Worm (Caenorhabditis elegans): Measurements from ENCODE around the gene hil-4.

Gene hil-4

ce11 chrV:4720884-4721464 lies 33.1 kb upstream of the hil-4 start:
- TF ChIP-seq pqm-1 (tag; optimal IDR thresholded peaks at IDR 0.05) (peak; percentile 86), nhr-11 (tag; optimal IDR thresholded peaks at IDR 0.05) (no peak), pha-4 (tag; optimal IDR thresholded peaks at IDR 0.05) (peak; percentile 16), elt-2 (tag; optimal IDR thresholded peaks at IDR 0.05) (peak; percentile 83)

- no peak for TF ChIP-seq fkh-2 (tag; optimal IDR thresholded peaks at IDR 0.05)
- TF ChIP-seq fos-1 (tag; optimal IDR thresholded peaks at IDR 0.05), result no peak
- no peak for TF ChIP-seq zag-1 (tag; optimal IDR thresholded peaks at IDR 0.05)
- no peak for TF ChIP-seq ceh-28 (tag; optimal IDR thresholded peaks at IDR 0.05)
- TF ChIP-seq aly-2 (tag; optimal IDR thresholded peaks at IDR 0.05), result no peak
- TF ChIP-seq unc-39 (tag; optimal IDR thresholded peaks at IDR 0.05), result no peak
- TF ChIP-seq lin-15B (tag; optimal IDR thresholded peaks at IDR 0.05), result no peak
- TF ChIP-seq unc-62 (GFP tag; optimal IDR thresholded peaks at IDR 0.05), result no peak
- no peak for TF ChIP-seq nhr-28 (tag; optimal IDR thresholded peaks at IDR 0.05)
- TF ChIP-seq daf-12 (tag; optimal IDR thresholded peaks at IDR 0.05), result no peak
- TF ChIP-seq ZK546.5 (tag; optimal IDR thresholded peaks at IDR 0.05), result no peak
- no peak for TF ChIP-seq sea-2 (GFP tag; optimal IDR thresholded peaks at IDR 0.05)
- no peak for TF ChIP-seq nhr-76 (tag; optimal IDR thresholded peaks at IDR 0.05)
- no peak for TF ChIP-seq ceh-16 (tag; optimal IDR thresholded peaks at IDR 0.05)
- TF ChIP-seq R02D3.7 (tag; optimal IDR thresholded peaks at IDR 0.05), result no peak
- no peak for TF ChIP-seq ztf-11 (tag; optimal IDR thresholded peaks at IDR 0.05)
- TF ChIP-seq fkh-10 (GFP tag; optimal IDR thresholded peaks at IDR 0.05), result no peak
These were observed 31.8 kb upstream of the hil-4 start, which contains the start of gene F39G3.5 for ce11 chrV:4722314-4722713. F39G3.5 (plus strand) TSS chrV:4722614.

ce11 chrV:4724453-4724852 lies 29.7 kb upstream of the hil-4 start, which contains the start of gene F39G3.4:
F39G3.4 (plus strand) TSS chrV:4724753.
- TF ChIP-seq fos-1 (tag; optimal IDR thresholded peaks at IDR 0.05) (no peak), lin-15B (tag; optimal IDR thresholded peaks at IDR 0.05) (no peak), pqm-1 (tag; optimal IDR thresholded peaks at IDR 0.05) (no peak)

ce11 chrV:4730075-4730474 lies 24.0 kb upstream of the hil-4 start, which contains the start of gene tig-2:
tig-2 (minus strand) TSS chrV:4730161.
- no peak for TF ChIP-seq ZK546.5 (tag; optimal IDR thresholded peaks at IDR 0.05)
- no peak for TF ChIP-seq tbx-2 (tag; optimal IDR thresholded peaks at IDR 0.05)
- TF ChIP-seq lin-39 (tag; optimal IDR thresholded peaks at IDR 0.05), result peak; percentile 36
- no peak for TF ChIP-seq egl-5 (tag; optimal IDR thresholded peaks at IDR 0.05)
- no peak for TF ChIP-seq eor-1 (tag; optimal IDR thresholded peaks at IDR 0.05)
- no peak for TF ChIP-seq fkh-2 (tag; optimal IDR thresholded peaks at IDR 0.05)
- no peak for TF ChIP-seq ztf-11 (tag; optimal IDR thresholded peaks at IDR 0.05)
- no peak for TF ChIP-seq ceh-82 (tag; optimal IDR thresholded peaks at IDR 0.05)
- TF ChIP-seq lsy-12 (tag; optimal IDR thresholded peaks at IDR 0.05), result no peak
- peak; percentile 27 for TF ChIP-seq nfya-1 (tag; optimal IDR thresholded peaks at IDR 0.05; ENCODE audit: insufficient read depth)
- no peak for TF ChIP-seq nhr-67 (tag; optimal IDR thresholded peaks at IDR 0.05)
- no peak for TF ChIP-seq sea-2 (GFP tag; optimal IDR thresholded peaks at IDR 0.05)
- TF ChIP-seq zag-1 (tag; optimal IDR thresholded peaks at IDR 0.05), result no peak

ce11 chrV:4731154-4731961 lies 22.8 kb upstream of the hil-4 start, which contains the start of gene F39G3.3:
F39G3.3 (plus strand) TSS chrV:4731911.
- TF ChIP-seq nhr-43 (tag; optimal IDR thresholded peaks at IDR 0.05; ENCODE audit: poor library complexity, severe bottlenecking), result peak; percentile 58
- TF ChIP-seq mdl-1 (tag; optimal IDR thresholded peaks at IDR 0.05), result no peak
- TF ChIP-seq elt-2 (tag; optimal IDR thresholded peaks at IDR 0.05), result peak; percentile 33
- TF ChIP-seq nhr-76 (tag; optimal IDR thresholded peaks at IDR 0.05), result no peak
- no peak for TF ChIP-seq ceh-28 (tag; optimal IDR thresholded peaks at IDR 0.05)
- no peak for TF ChIP-seq ZK546.5 (tag; optimal IDR thresholded peaks at IDR 0.05)
- no peak for TF ChIP-seq nhr-11 (tag; optimal IDR thresholded peaks at IDR 0.05)
- no peak for TF ChIP-seq unc-62 (GFP tag; optimal IDR thresholded peaks at IDR 0.05)
- no peak for TF ChIP-seq egl-27 (tag; optimal IDR thresholded peaks at IDR 0.05)
- no peak for TF ChIP-seq aly-2 (tag; optimal IDR thresholded peaks at IDR 0.05)
- no peak for TF ChIP-seq snpc-4 (tag; optimal IDR thresholded peaks at IDR 0.05)
- peak; percentile 80 for TF ChIP-seq egl-5 (tag; optimal IDR thresholded peaks at IDR 0.05)
- TF ChIP-seq hmg-11 (tag; optimal IDR thresholded peaks at IDR 0.05), result peak; percentile 81
- TF ChIP-seq sea-2 (GFP tag; optimal IDR thresholded peaks at IDR 0.05), result no peak
- TF ChIP-seq ceh-82 (tag; optimal IDR thresholded peaks at IDR 0.05), result no peak
- TF ChIP-seq nhr-77 (tag; optimal IDR thresholded peaks at IDR 0.05), result no peak
- no peak for TF ChIP-seq nhr-28 (tag; optimal IDR thresholded peaks at IDR 0.05)
- TF ChIP-seq nhr-12 (tag; optimal IDR thresholded peaks at IDR 0.05), result no peak
- TF ChIP-seq mml-1 (tag; optimal IDR thresholded peaks at IDR 0.05), result no peak
- no peak for TF ChIP-seq nhr-237 (tag; optimal IDR thresholded peaks at IDR 0.05)
- peak; percentile 45 for TF ChIP-seq nhr-23 (tag; optimal IDR thresholded peaks at IDR 0.05)
- TF ChIP-seq elt-1 (tag; optimal IDR thresholded peaks at IDR 0.05), result no peak
- TF ChIP-seq unc-39 (tag; optimal IDR thresholded peaks at IDR 0.05), result no peak
- TF ChIP-seq tbx-2 (tag; optimal IDR thresholded peaks at IDR 0.05), result no peak
- peak; percentile 24 for TF ChIP-seq ama-1 (optimal IDR thresholded peaks at IDR 0.05)
- peak; percentile 72 for TF ChIP-seq nfya-1 (tag; optimal IDR thresholded peaks at IDR 0.05; ENCODE audit: insufficient read depth)
- no peak for TF ChIP-seq nhr-25 (tag; optimal IDR thresholded peaks at IDR 0.05)

Measured in whole organism, L3 larva.